Worm (Caenorhabditis elegans): ENCODE results near the gene gex-3.

gex-3 gene

DNA sequence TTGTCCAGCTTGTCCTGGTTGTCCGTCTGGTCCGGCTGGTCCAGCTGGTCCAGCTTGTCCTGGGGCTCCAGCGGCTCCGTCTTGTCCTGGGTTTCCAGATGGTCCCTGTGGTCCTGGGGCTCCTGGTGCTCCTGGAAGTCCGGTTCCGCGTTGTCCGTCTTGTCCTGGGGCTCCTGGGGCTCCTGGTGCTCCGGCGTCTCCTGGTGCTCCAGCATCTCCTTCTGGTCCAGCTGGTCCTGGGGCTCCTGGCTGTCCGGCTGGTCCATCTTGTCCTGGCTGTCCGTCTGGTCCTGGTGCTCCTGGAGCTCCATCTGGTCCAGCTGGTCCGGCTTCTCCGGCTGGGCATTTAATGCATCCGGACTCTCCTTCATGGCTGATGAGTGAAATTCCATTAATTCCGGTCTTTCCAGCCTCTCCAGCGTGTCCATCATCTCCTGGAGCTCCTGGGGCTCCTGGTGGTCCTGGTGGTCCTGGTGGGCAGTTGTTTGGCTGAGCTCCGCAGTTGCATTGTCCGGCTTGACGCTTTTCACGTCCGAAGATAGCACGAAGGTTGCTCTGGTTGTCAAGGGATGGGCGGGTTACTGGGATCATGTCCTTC, 23.6 kb downstream of the gex-3 start (continued):
- TF ChIP-seq mxl-2 (GFP tag; conservative IDR thresholded peaks at IDR 0.05): no peak; the same call in 1 of the 2 replicates
- TF ChIP-seq ztf-7 (tag; optimal IDR thresholded peaks at IDR 0.05): no peak
- no peak for TF ChIP-seq ces-1 (GFP tag; optimal IDR thresholded peaks at IDR 0.05)
- no peak for TF ChIP-seq Y48G9A.11 (GFP tag; IDR thresholded peaks at IDR 0.05)
- TF ChIP-seq F44E2.7 (GFP tag; IDR thresholded peaks at IDR 0.05): 0 out of 2 replicates have a peak, but pooled peaks have one; percentile 32
- no peak for TF ChIP-seq lin-39 (tag; optimal IDR thresholded peaks at IDR 0.05)
- TF ChIP-seq Y75B8A.6 (GFP tag; IDR thresholded peaks at IDR 0.05): no peak
- TF ChIP-seq ceh-44 (GFP tag; IDR thresholded peaks at IDR 0.05): no peak
- no peak for TF ChIP-seq Y5F2A.4 (GFP tag; optimal IDR thresholded peaks at IDR 0.05)
- no peak for TF ChIP-seq dve-1 (tag; optimal IDR thresholded peaks at IDR 0.05; ENCODE audit: insufficient read depth)
- no peak for TF ChIP-seq hif-1 (tag; optimal IDR thresholded peaks at IDR 0.05)
- no peak for TF ChIP-seq jun-1 (tag; optimal IDR thresholded peaks at IDR 0.05)
- TF ChIP-seq dmd-6 (GFP tag; IDR thresholded peaks at IDR 0.05): no peak
- TF ChIP-seq nhr-41 (GFP tag; IDR thresholded peaks at IDR 0.05): no peak
- 0 out of 2 replicates have a peak, but pooled peaks have one; percentile 36 for TF ChIP-seq saeg-2 (GFP tag; IDR thresholded peaks at IDR 0.05)
- TF ChIP-seq madf-5 (GFP tag; IDR thresholded peaks at IDR 0.05): peak in 1 of 2 experiments; percentile 99; a peak in 2 of 4 replicates
- TF ChIP-seq F10B5.3 (tag; optimal IDR thresholded peaks at IDR 0.05): no peak
- no peak for TF ChIP-seq hmg-1.1 (GFP tag; IDR thresholded peaks at IDR 0.05)
- TF ChIP-seq dmd-9 (GFP tag; IDR thresholded peaks at IDR 0.05): no peak
- TF ChIP-seq tra-1 (GFP tag; IDR thresholded peaks at IDR 0.05): no peak
- no peak for TF ChIP-seq skn-1 (tag; optimal IDR thresholded peaks at IDR 0.05)
- no peak for TF ChIP-seq mxl-3 (GFP tag; optimal IDR thresholded peaks at IDR 0.05)
- TF ChIP-seq aly-2 (tag; optimal IDR thresholded peaks at IDR 0.05): no peak
- no peak for TF ChIP-seq ceh-32 (tag; optimal IDR thresholded peaks at IDR 0.05; ENCODE audit: poor library complexity)
- no peak for TF ChIP-seq nhr-28 (tag; optimal IDR thresholded peaks at IDR 0.05)
- no peak for TF ChIP-seq ceh-82 (tag; optimal IDR thresholded peaks at IDR 0.05)
- no peak for TF ChIP-seq cey-2 (tag; optimal IDR thresholded peaks at IDR 0.05; ENCODE audit: borderline replicate concordance, insufficient read depth)
- TF ChIP-seq spr-1 (tag; optimal IDR thresholded peaks at IDR 0.05): no peak
- peak; percentile 99 for TF ChIP-seq set-16 (GFP tag; IDR thresholded peaks at IDR 0.05)
- TF ChIP-seq ceh-62 (tag; optimal IDR thresholded peaks at IDR 0.05): no peak
- TF ChIP-seq duxl-1 (tag; optimal IDR thresholded peaks at IDR 0.05; ENCODE audit: poor library complexity): no peak
- TF ChIP-seq ZK337.2 (GFP tag; IDR thresholded peaks at IDR 0.05): no peak

- TF ChIP-seq aha-1 (tag): peak; percentile 4
- TF ChIP-seq ctbp-1 (GFP tag; IDR thresholded peaks at IDR 0.05): no peak
- TF ChIP-seq lin-39 (tag; optimal IDR thresholded peaks at IDR 0.05): no peak
- TF ChIP-seq mxl-3 (GFP tag; optimal IDR thresholded peaks at IDR 0.05): peak; percentile 2
These were observed 24.2 kb downstream of the gex-3 start, which contains the start of gene col-130 for ce11 chrIV:12428467-12428866. Gene col-130 (minus strand): TSS chrIV:12428516.

DNA sequence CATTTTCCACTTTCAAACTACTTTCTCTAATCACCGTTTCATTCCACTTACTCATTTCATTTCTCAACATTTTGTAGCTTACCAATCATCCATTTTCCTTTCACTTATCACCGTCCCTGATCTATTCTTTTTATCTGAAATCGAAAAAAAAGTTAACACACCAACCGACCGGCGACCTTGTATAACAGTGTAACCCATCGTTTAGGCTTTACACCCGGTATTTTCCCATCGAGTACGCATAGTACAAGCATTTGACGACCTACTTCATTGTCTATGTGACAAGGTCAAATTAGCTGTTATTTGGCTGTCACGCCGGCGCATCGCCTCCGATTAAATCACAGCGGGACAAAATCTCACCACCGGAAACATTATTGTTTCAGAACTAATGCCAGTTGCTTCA, 25.3 kb downstream of the gex-3 start:
- TF ChIP-seq hif-1 (tag; optimal IDR thresholded peaks at IDR 0.05) (no peak), nhr-25 (tag; optimal IDR thresholded peaks at IDR 0.05; ENCODE audit: borderline replicate concordance, insufficient read depth) (peak; percentile 9), zag-1 (tag; optimal IDR thresholded peaks at IDR 0.05) (no peak), unc-62 (GFP tag; optimal IDR thresholded peaks at IDR 0.05 in 1 of 2) (peak in 1 of 2 experiments; percentile 86), unc-62 (tag; optimal IDR thresholded peaks at IDR 0.05) (no peak), nhr-48 (tag; optimal IDR thresholded peaks at IDR 0.05) (no peak), aha-1 (tag) (peak; percentile 16)
